Worm (Caenorhabditis elegans) whole organism, L1 larva: ENCODE measurements around the gene C33A12.3.
A peak's percentile ranks its signal among the peaks of the same experiment; 100 is the strongest.

Experiments used
- C04F5.9 ChIP-seq: sonication (generic microtip); optimal IDR thresholded peaks from 2 replicates; lab custom pipeline; 2016; ENCODE audit warnings: missing genetic modification characterization, missing compliant biosample characterization
- C16A3.4 ChIP-seq: fragments of 150-350 bp; optimal IDR thresholded peaks from 2 replicates; lab custom pipeline; 2014; ENCODE audit warnings: missing biosample characterization, missing genetic modification characterization
- C34B4.2 ChIP-seq: sonication (generic microtip); optimal IDR thresholded peaks from 2 replicates; lab custom pipeline; 2017; ENCODE audit warnings: mild to moderate bottlenecking, missing genetic modification characterization, missing compliant biosample characterization
- F16B12.6 ChIP-seq: fragments of 150-350 bp; optimal IDR thresholded peaks from 2 replicates; lab custom pipeline; 2014; ENCODE audit warnings: missing biosample characterization, missing genetic modification characterization
- Y116A8C.19 ChIP-seq: sonication (generic microtip); optimal IDR thresholded peaks from 2 replicates; lab custom pipeline; 2016; ENCODE audit warnings: missing compliant biosample characterization, missing genetic modification characterization, borderline replicate concordance
- alr-1 ChIP-seq: fragments of 200-800 bp; sonication (Bioruptor generic); optimal IDR thresholded peaks from 2 replicates; lab custom pipeline; 2018; ENCODE audit warnings: borderline replicate concordance, mild to moderate bottlenecking, missing genetic modification characterization, missing compliant biosample characterization
- aly-2 ChIP-seq: fragments of 150-350 bp; optimal IDR thresholded peaks from 2 replicates; lab custom pipeline; 2014; ENCODE audit warnings: missing biosample characterization, missing genetic modification characterization
- ama-1 ChIP-seq: fragments of 150-350 bp; optimal IDR thresholded peaks from 2 replicates; lab custom pipeline; 2014
- blmp-1 ChIP-seq: fragments of 150-350 bp; optimal IDR thresholded peaks from 2 replicates; lab custom pipeline; 2014; ENCODE audit warnings: missing biosample characterization, missing genetic modification characterization
- ceh-63 ChIP-seq: fragments of 200-800 bp; sonication (Bioruptor generic); optimal IDR thresholded peaks from 2 replicates; lab custom pipeline; 2018; ENCODE audit warnings: mild to moderate bottlenecking, missing genetic modification characterization, missing compliant biosample characterization
- ceh-82 ChIP-seq, 3 experiments: fragments of 150-350 bp in 1 of 3; sonication (generic microtip) in 2 of 3; optimal IDR thresholded peaks; 2 replicates each; lab custom pipeline; 2014 to 2017; ENCODE audit warnings: missing biosample characterization in 3 of 3, missing genetic modification characterization in 3 of 3
- dpl-1 ChIP-seq, 3 experiments: fragments of 150-350 bp in 2 of 3; sonication (generic microtip) in 1 of 3; optimal IDR thresholded peaks; 2 replicates each; lab custom pipeline; 2014 to 2017; ENCODE audit warnings: missing biosample characterization in 3 of 3, missing genetic modification characterization in 3 of 3, missing genetic modification reagents in 3 of 3
- dsc-1 ChIP-seq: sonication (generic microtip); optimal IDR thresholded peaks from 2 replicates; lab custom pipeline; 2016; ENCODE audit warnings: mild to moderate bottlenecking, missing genetic modification characterization, missing compliant biosample characterization
- elt-3 ChIP-seq, 6 experiments: fragments of 150-350 bp in 1 of 6; sonication (generic microtip); optimal IDR thresholded peaks; 2 replicates each; lab custom pipeline; 2017 to 2018; ENCODE audit warnings: missing biosample characterization in 6 of 6, missing genetic modification characterization in 6 of 6, inconsistent platforms in 1 of 6
- ets-5 ChIP-seq: fragments of 200-800 bp; sonication (Bioruptor generic); IDR thresholded peaks from 2 replicates; pipeline ENCODE4 v1.3.6; 2022; ENCODE audit warnings: missing genetic modification characterization, missing compliant biosample characterization
- fkh-8 ChIP-seq: sonication (generic microtip); optimal IDR thresholded peaks from 2 replicates; lab custom pipeline; 2016; ENCODE audit warnings: mild to moderate bottlenecking, missing genetic modification characterization, missing compliant biosample characterization
- fos-1 ChIP-seq: fragments of 150-350 bp; optimal IDR thresholded peaks from 2 replicates; lab custom pipeline; 2014; ENCODE audit warnings: missing biosample characterization, missing genetic modification characterization
- grh-1 ChIP-seq: fragments of 200-800 bp; sonication (Bioruptor generic); IDR thresholded peaks from 2 replicates; pipeline ENCODE4 v1.3.6; 2022; ENCODE audit warnings: missing genetic modification reagents, missing genetic modification characterization, missing compliant biosample characterization
- hlh-17 ChIP-seq: fragments of 200-800 bp; sonication (Bioruptor generic); optimal IDR thresholded peaks from 2 replicates; lab custom pipeline; 2018; ENCODE audit warnings: missing genetic modification characterization, mild to moderate bottlenecking, missing compliant biosample characterization, moderate library complexity, borderline replicate concordance
- irx-1 ChIP-seq: sonication (generic microtip); optimal IDR thresholded peaks from 2 replicates; lab custom pipeline; 2016; ENCODE audit warnings: missing genetic modification characterization, missing compliant biosample characterization
- jun-1 ChIP-seq: fragments of 150-350 bp; optimal IDR thresholded peaks from 2 replicates; lab custom pipeline; 2014; ENCODE audit warnings: missing biosample characterization, missing genetic modification reagents, missing genetic modification characterization
- lin-13 ChIP-seq: fragments of 150-350 bp; optimal IDR thresholded peaks from 2 replicates; lab custom pipeline; 2014; ENCODE audit warnings: missing biosample characterization, missing genetic modification reagents, missing genetic modification characterization
- lin-15B ChIP-seq: fragments of 150-350 bp; sonication (generic microtip); optimal IDR thresholded peaks from 3 replicates; lab custom pipeline; 2014; ENCODE audit warnings: missing biosample characterization, missing genetic modification characterization
- lin-39 ChIP-seq: fragments of 150-350 bp; optimal IDR thresholded peaks from 2 replicates; lab custom pipeline; 2014; ENCODE audit warnings: missing biosample characterization, missing genetic modification reagents, missing genetic modification characterization
- lir-3 ChIP-seq: sonication (generic microtip); optimal IDR thresholded peaks from 2 replicates; lab custom pipeline; 2016; ENCODE audit warnings: mild to moderate bottlenecking, missing genetic modification characterization, moderate library complexity, missing compliant biosample characterization; ENCODE audit not compliant: poor library complexity
- lsy-2 ChIP-seq, 2 experiments: fragments of 150-350 bp; optimal IDR thresholded peaks; 2 replicates each; lab custom pipeline; 2014; ENCODE audit warnings: missing biosample characterization in 2 of 2, missing genetic modification characterization in 2 of 2
- mab-9 ChIP-seq: fragments of 200-800 bp; sonication (Bioruptor generic); IDR thresholded peaks from 2 replicates; pipeline ENCODE4 v1.3.6; 2022; ENCODE audit warnings: missing genetic modification reagents, missing genetic modification characterization, missing compliant biosample characterization
- mdl-1 ChIP-seq, 2 experiments: fragments of 150-350 bp; optimal IDR thresholded peaks; 2 replicates each; lab custom pipeline; 2014 to 2017; ENCODE audit warnings: missing biosample characterization in 2 of 2, missing genetic modification characterization in 2 of 2, inconsistent platforms in 1 of 2
- mef-2 ChIP-seq: fragments of 150-350 bp; optimal IDR thresholded peaks from 2 replicates; lab custom pipeline; 2014; ENCODE audit warnings: missing biosample characterization, missing genetic modification characterization
- mep-1 ChIP-seq: fragments of 150-350 bp; optimal IDR thresholded peaks from 2 replicates; lab custom pipeline; 2014; ENCODE audit warnings: missing biosample characterization, missing genetic modification characterization
- nhr-11 ChIP-seq: fragments of 150-350 bp; optimal IDR thresholded peaks from 2 replicates; lab custom pipeline; 2014; ENCODE audit warnings: missing biosample characterization, missing genetic modification characterization
- nhr-47 ChIP-seq: sonication (generic microtip); optimal IDR thresholded peaks from 2 replicates; lab custom pipeline; 2016; ENCODE audit warnings: mild to moderate bottlenecking, missing genetic modification characterization, moderate library complexity, missing compliant biosample characterization
- nhr-76 ChIP-seq: sonication (generic microtip); optimal IDR thresholded peaks from 2 replicates; lab custom pipeline; 2017; ENCODE audit warnings: missing biosample characterization, missing genetic modification characterization
- nhr-85 ChIP-seq: sonication (generic microtip); peaks from one replicate; lab custom pipeline; 2016; ENCODE audit warnings: missing genetic modification characterization, inconsistent platforms, missing compliant biosample characterization
- pag-3 ChIP-seq: sonication (generic microtip); optimal IDR thresholded peaks from 2 replicates; lab custom pipeline; 2017; ENCODE audit warnings: missing genetic modification characterization, mild to moderate bottlenecking, missing compliant biosample characterization, antibody characterized with exemption, borderline replicate concordance; ENCODE audit not compliant: insufficient read depth
- pax-3 ChIP-seq: fragments of 200-800 bp; sonication (Bioruptor generic); optimal IDR thresholded peaks from 2 replicates; lab custom pipeline; 2018; ENCODE audit warnings: mild to moderate bottlenecking, missing genetic modification characterization, moderate library complexity, missing compliant biosample characterization
- pqm-1 ChIP-seq: sonication (generic microtip); optimal IDR thresholded peaks from 3 replicates; lab custom pipeline; 2017; ENCODE audit warnings: missing biosample characterization, missing genetic modification characterization
- skn-1 ChIP-seq: fragments of 150-350 bp; optimal IDR thresholded peaks from 2 replicates; lab custom pipeline; 2014; ENCODE audit warnings: missing biosample characterization, missing genetic modification characterization
- snpc-4 ChIP-seq: fragments of 150-350 bp; optimal IDR thresholded peaks from 2 replicates; lab custom pipeline; 2014; ENCODE audit warnings: missing biosample characterization, missing genetic modification characterization
- sox-4 ChIP-seq: sonication (generic microtip); optimal IDR thresholded peaks from 2 replicates; lab custom pipeline; 2016; ENCODE audit warnings: missing genetic modification characterization, missing compliant biosample characterization
- sptf-1 ChIP-seq: fragments of 150-350 bp; optimal IDR thresholded peaks from 2 replicates; lab custom pipeline; 2014; ENCODE audit warnings: missing biosample characterization, missing genetic modification characterization
- sup-37 ChIP-seq: fragments of 200-800 bp; sonication (Bioruptor generic); optimal IDR thresholded peaks from 2 replicates; lab custom pipeline; 2018; ENCODE audit warnings: mild to moderate bottlenecking, missing genetic modification characterization, missing compliant biosample characterization
- swsn-7 ChIP-seq: sonication (generic microtip); optimal IDR thresholded peaks from 2 replicates; lab custom pipeline; 2016; ENCODE audit warnings: missing genetic modification characterization, missing compliant biosample characterization
- tbx-2 ChIP-seq: sonication (generic microtip); optimal IDR thresholded peaks from 2 replicates; lab custom pipeline; 2016; ENCODE audit warnings: missing genetic modification characterization, missing compliant biosample characterization
- tlp-1 ChIP-seq: fragments of 150-350 bp; optimal IDR thresholded peaks from 2 replicates; lab custom pipeline; 2014; ENCODE audit warnings: missing biosample characterization, missing genetic modification characterization
- unc-30 ChIP-seq: sonication (generic microtip); optimal IDR thresholded peaks from 2 replicates; lab custom pipeline; 2017; ENCODE audit warnings: missing biosample characterization, missing genetic modification characterization
- unc-98 ChIP-seq: fragments of 200-800 bp; sonication (Bioruptor generic); IDR thresholded peaks from 2 replicates; pipeline ENCODE4 v1.3.6; 2022; ENCODE audit warnings: missing genetic modification characterization, missing compliant biosample characterization
- xbp-1 ChIP-seq: sonication (generic microtip); optimal IDR thresholded peaks from 2 replicates; lab custom pipeline; 2016; ENCODE audit warnings: missing genetic modification characterization, missing compliant biosample characterization
- zip-4 ChIP-seq: fragments of 200-800 bp; sonication (Bioruptor generic); optimal IDR thresholded peaks from 2 replicates; lab custom pipeline; 2018; ENCODE audit warnings: mild to moderate bottlenecking, missing genetic modification characterization, moderate library complexity, missing compliant biosample characterization
- ztf-11 ChIP-seq, 2 experiments: sonication (generic microtip); optimal IDR thresholded peaks; 2 replicates each; lab custom pipeline; 2016 to 2017; ENCODE audit warnings: missing genetic modification characterization in 2 of 2, missing biosample characterization in 1 of 2, missing compliant biosample characterization in 1 of 2
- ztf-4 ChIP-seq: fragments of 150-350 bp; optimal IDR thresholded peaks from 2 replicates; lab custom pipeline; 2014; ENCODE audit warnings: missing biosample characterization, missing genetic modification characterization

C33A12.3 gene

ce11 chrIV:9477135-9477928 is 35.5 kb downstream of the C33A12.3 start, which contains the start of gene wrt-3 (continued):
- TF ChIP-seq zip-4 (GFP tag; lab: Kevin White, UChicago) (peak; percentile 20), ets-5 (GFP tag; lab: Robert Waterston, UW) (no peak), xbp-1 (tag; lab: Kevin White, UChicago) (peak; percentile 44), ceh-82 (tag; optimal IDR thresholded peaks at IDR 0.05; lab: Kevin White, UChicago) (peak in 2 of 3 experiments; percentile 10 to 40), alr-1 (tag; lab: Kevin White, UChicago) (no peak), aly-2 (tag; lab: Kevin White, UChicago) (peak; percentile 39), grh-1 (GFP tag; lab: Robert Waterston, UW) (peak; percentile 41), mab-9 (GFP tag; lab: Robert Waterston, UW) (no peak), C34B4.2 (tag; lab: Kevin White, UChicago) (no peak), nhr-85 (tag; lab: Kevin White, UChicago) (peak; percentile 89), C04F5.9 (tag; lab: Kevin White, UChicago) (no peak), fos-1 (tag; lab: Kevin White, UChicago) (no peak), mef-2 (tag; lab: Kevin White, UChicago) (no peak), pag-3 (tag; lab: Kevin White, UChicago) (peak; percentile 64), lin-15B (tag; lab: Kevin White, UChicago) (no peak), fkh-8 (tag; lab: Kevin White, UChicago) (peak; percentile 9), hlh-17 (no peak), ztf-4 (tag; lab: Kevin White, UChicago) (no peak), mep-1 (tag; lab: Kevin White, UChicago) (peak; percentile 67), lir-3 (tag; lab: Kevin White, UChicago) (peak; percentile 16), sox-4 (tag; lab: Kevin White, UChicago) (peak; percentile 40), Y116A8C.19 (no peak), elt-3 (tag; optimal IDR thresholded peaks at IDR 0.05; lab: Kevin White, UChicago) (peak in 3 of 6 experiments; percentile 3 to 43 (median 23)), nhr-11 (tag; lab: Kevin White, UChicago) (no peak), skn-1 (tag; lab: Kevin White, UChicago) (no peak), ceh-63 (GFP tag; lab: Kevin White, UChicago) (no peak), blmp-1 (peak; percentile 89), unc-30 (no peak), sup-37 (no peak), swsn-7 (tag; lab: Kevin White, UChicago) (peak; percentile 53), pax-3 (tag; lab: Kevin White, UChicago) (no peak), lin-13 (no peak), nhr-76 (tag; lab: Kevin White, UChicago) (no peak), sptf-1 (tag; lab: Kevin White, UChicago) (no peak), nhr-47 (tag; lab: Kevin White, UChicago) (peak; percentile 65), mdl-1 (tag; optimal IDR thresholded peaks at IDR 0.05; lab: Kevin White, UChicago) (peak in 1 of 2 experiments; percentile 45), ztf-11 (tag; optimal IDR thresholded peaks at IDR 0.05; lab: Kevin White, UChicago) (no peak), pqm-1 (tag; lab: Kevin White, UChicago) (no peak), lsy-2 (tag; optimal IDR thresholded peaks at IDR 0.05; lab: Kevin White, UChicago) (peak in 1 of 2 experiments; percentile 40), C16A3.4 (peak; percentile 49), unc-98 (no peak), snpc-4 (peak; percentile 57), tbx-2 (tag; lab: Kevin White, UChicago) (no peak), dpl-1 (GFP tag; optimal IDR thresholded peaks at IDR 0.05; lab: Kevin White, UChicago) (peak in 1 of 3 experiments; percentile 29), irx-1 (peak; percentile 43), tlp-1 (tag; lab: Kevin White, UChicago) (no peak), ama-1 (lab: Kevin White, UChicago) (no peak), jun-1 (tag; lab: Kevin White, UChicago) (no peak), lin-39 (tag; lab: Kevin White, UChicago) (no peak), F16B12.6 (no peak), dsc-1 (tag; lab: Kevin White, UChicago) (peak; percentile 27)
